Worm (Caenorhabditis elegans) whole organism, L2 larva: ENCODE measurements around the gene crn-3.
A peak's percentile ranks its signal among the peaks of the same experiment; 100 is the strongest.

Experiments
- Y55F3AM.14 ChIP-seq: fragments of 200-800 bp; sonication (Bioruptor generic); optimal IDR thresholded peaks from 2 replicates; lab custom pipeline; 2018; ENCODE audit warnings: mild to moderate bottlenecking, missing genetic modification characterization, missing compliant biosample characterization
- ZK546.5 ChIP-seq: sonication (generic microtip); optimal IDR thresholded peaks from 2 replicates; lab custom pipeline; 2017; ENCODE audit warnings: missing biosample characterization, missing genetic modification characterization
- aly-2 ChIP-seq: fragments of 150-350 bp; optimal IDR thresholded peaks from 2 replicates; lab custom pipeline; 2014; ENCODE audit warnings: missing biosample characterization, missing genetic modification characterization
- crh-2 ChIP-seq: sonication (generic microtip); optimal IDR thresholded peaks from 2 replicates; lab custom pipeline; 2017; ENCODE audit warnings: missing biosample characterization, missing genetic modification characterization
- elt-1 ChIP-seq: fragments of 150-350 bp; optimal IDR thresholded peaks from 2 replicates; lab custom pipeline; 2014; ENCODE audit warnings: missing biosample characterization, missing genetic modification characterization
- fos-1 ChIP-seq: fragments of 150-350 bp; optimal IDR thresholded peaks from 2 replicates; lab custom pipeline; 2014; ENCODE audit warnings: missing biosample characterization, missing genetic modification characterization
- nhr-129 ChIP-seq: fragments of 150-350 bp; optimal IDR thresholded peaks from 2 replicates; lab custom pipeline; 2014; ENCODE audit warnings: missing biosample characterization, missing genetic modification characterization
- nhr-77 ChIP-seq: fragments of 150-350 bp; optimal IDR thresholded peaks from 2 replicates; lab custom pipeline; 2014; ENCODE audit warnings: missing biosample characterization, missing genetic modification characterization
- sem-4 ChIP-seq: fragments of 150-350 bp; optimal IDR thresholded peaks from 2 replicates; lab custom pipeline; 2014; ENCODE audit warnings: missing biosample characterization, missing genetic modification reagents, missing genetic modification characterization
- sma-3 ChIP-seq: sonication (generic microtip); optimal IDR thresholded peaks from 2 replicates; lab custom pipeline; 2016; ENCODE audit warnings: missing genetic modification reagents, missing genetic modification characterization, missing compliant biosample characterization
- ztf-11 ChIP-seq: sonication (generic microtip); optimal IDR thresholded peaks from 2 replicates; lab custom pipeline; 2017; ENCODE audit warnings: missing biosample characterization, missing genetic modification characterization

crn-3 gene

ce11 chrII:10630944-10631343 is 43.1 kb downstream of the crn-3 start:
- peak; percentile 55 for TF ChIP-seq fos-1 (tag; lab: Kevin White, UChicago)
- no peak for TF ChIP-seq ztf-11 (tag; lab: Kevin White, UChicago)

ce11 chrII:10639110-10639509 is 51.3 kb downstream of the crn-3 start, which contains the start of gene M28.9:
Gene M28.9 (plus strand): TSS chrII:10639410.
- TF ChIP-seq sem-4 (tag; lab: Kevin White, UChicago) (no peak), nhr-129 (tag; lab: Kevin White, UChicago) (no peak), crh-2 (tag; lab: Kevin White, UChicago) (no peak), sma-3 (GFP tag; lab: Kevin White, UChicago) (no peak), Y55F3AM.14 (GFP tag; lab: Kevin White, UChicago) (no peak), ZK546.5 (tag; lab: Kevin White, UChicago) (no peak), aly-2 (tag; lab: Kevin White, UChicago) (no peak), elt-1 (tag; lab: Kevin White, UChicago) (no peak), nhr-77 (tag; lab: Kevin White, UChicago) (no peak)
